Worm (Caenorhabditis elegans) whole organism, L1 larva: ENCODE data around the gene F25D1.8.

Experiments used
- ama-1 ChIP-seq: fragments of 150-350 bp; optimal IDR thresholded peaks from 2 replicates; lab custom pipeline; 2014
- efl-3 ChIP-seq: fragments of 200-800 bp; sonication (Bioruptor generic); optimal IDR thresholded peaks from 2 replicates; lab custom pipeline; 2018; ENCODE audit warnings: mild to moderate bottlenecking, missing genetic modification characterization, missing compliant biosample characterization
- fkh-10 ChIP-seq: sonication (generic microtip); optimal IDR thresholded peaks from 2 replicates; lab custom pipeline; 2017; ENCODE audit warnings: missing biosample characterization, missing genetic modification reagents, missing genetic modification characterization
- hlh-17 ChIP-seq: fragments of 200-800 bp; sonication (Bioruptor generic); optimal IDR thresholded peaks from 2 replicates; lab custom pipeline; 2018; ENCODE audit warnings: missing genetic modification characterization, mild to moderate bottlenecking, missing compliant biosample characterization, moderate library complexity, borderline replicate concordance
- lsy-2 ChIP-seq, 2 experiments: fragments of 150-350 bp; optimal IDR thresholded peaks; 2 replicates each; lab custom pipeline; 2014; ENCODE audit warnings: missing biosample characterization in 2 of 2, missing genetic modification characterization in 2 of 2
- nhr-11 ChIP-seq: fragments of 150-350 bp; optimal IDR thresholded peaks from 2 replicates; lab custom pipeline; 2014; ENCODE audit warnings: missing biosample characterization, missing genetic modification characterization
- nhr-90 ChIP-seq: sonication (generic microtip); optimal IDR thresholded peaks from 2 replicates; lab custom pipeline; 2016; ENCODE audit warnings: mild to moderate bottlenecking, missing genetic modification characterization, missing compliant biosample characterization; ENCODE audit not compliant: poor library complexity
- pax-3 ChIP-seq: fragments of 200-800 bp; sonication (Bioruptor generic); optimal IDR thresholded peaks from 2 replicates; lab custom pipeline; 2018; ENCODE audit warnings: mild to moderate bottlenecking, missing genetic modification characterization, moderate library complexity, missing compliant biosample characterization

- no peak for TF ChIP-seq nhr-11 (tag; lab: Kevin White, UChicago)
- TF ChIP-seq lsy-2 (tag; optimal IDR thresholded peaks at IDR 0.05; lab: Kevin White, UChicago) = no peak
- TF ChIP-seq hlh-17 = no peak
- TF ChIP-seq nhr-90 (tag; lab: Kevin White, UChicago) = no peak
- no peak for TF ChIP-seq fkh-10 (GFP tag; lab: Kevin White, UChicago)
- no peak for TF ChIP-seq pax-3 (tag; lab: Kevin White, UChicago)
- no peak for TF ChIP-seq efl-3 (GFP tag; lab: Kevin White, UChicago)
- no peak for TF ChIP-seq ama-1 (lab: Kevin White, UChicago)
Observed at ce11 chrV:10564830-10565365, 25.7 kb downstream of the F25D1.8 start, which contains the start of gene cat-4.
